Fruit fly (Drosophila melanogaster): Measurements from ENCODE around the gene CG10681.

DNA sequence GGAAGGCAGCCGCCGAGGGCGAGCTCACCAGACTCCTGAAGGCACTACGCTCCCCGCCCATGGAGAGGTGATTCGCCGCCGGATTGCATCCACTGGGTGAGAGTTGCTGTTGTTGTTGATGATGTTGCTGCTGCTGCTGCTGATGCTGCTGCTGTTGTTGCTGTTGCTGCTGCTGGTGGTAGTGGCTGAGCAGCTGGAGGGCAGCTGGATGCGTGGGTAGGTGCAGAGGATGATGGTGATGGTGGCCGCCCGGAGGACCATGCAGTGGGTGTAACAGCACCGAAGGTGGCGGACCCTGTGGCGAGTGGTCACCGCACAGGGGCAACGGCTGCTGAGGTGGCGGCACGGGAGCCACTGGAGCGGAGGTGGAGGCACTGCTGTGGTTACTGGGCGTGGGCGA lies 37.7 kb upstream of the CG10681 start:
- TF ChIP-seq D (optimal IDR thresholded peaks at IDR 0.05) (no peak), D (GFP tag; optimal IDR thresholded peaks at IDR 0.05) (no peak), fd64A (GFP tag; optimal IDR thresholded peaks at IDR 0.05) (no peak), Dad (GFP tag; optimal IDR thresholded peaks at IDR 0.05) (no peak), CG1647 (GFP tag; optimal IDR thresholded peaks at IDR 0.05) (no peak), Xrp1 (GFP tag; IDR thresholded peaks at IDR 0.05) (no peak), CG32532 (GFP tag; IDR thresholded peaks at IDR 0.05) (no peak), Lpt (GFP tag; optimal IDR thresholded peaks at IDR 0.05) (no peak), pan (optimal IDR thresholded peaks at IDR 0.05) (no peak), pan (GFP tag; optimal IDR thresholded peaks at IDR 0.05 in 1 of 2, IDR thresholded peaks at IDR 0.05 in 1 of 2) (no peak), Oli (tag; optimal IDR thresholded peaks at IDR 0.05) (no peak), CG17361 (GFP tag; IDR thresholded peaks at IDR 0.05) (no peak), trh (GFP tag; optimal IDR thresholded peaks at IDR 0.05) (no peak)
